Worm (Caenorhabditis elegans) whole organism, mixed stage, embryonic: ENCODE results near the gene insc-1.

ENCODE experiments used
- M03D4.4 ChIP-seq: sonication (generic microtip); optimal IDR thresholded peaks from 2 replicates; lab custom pipeline; 2017; ENCODE audit warnings: mild to moderate bottlenecking, missing genetic modification characterization, missing compliant biosample characterization
- bed-3 ChIP-seq: fragments of 200-800 bp; sonication (Bioruptor generic); optimal IDR thresholded peaks from 3 replicates; lab custom pipeline; 2018; ENCODE audit warnings: mild to moderate bottlenecking, missing genetic modification characterization, moderate library complexity, missing compliant biosample characterization
- ceh-39 ChIP-seq: fragments of 150-350 bp; optimal IDR thresholded peaks from 2 replicates; lab custom pipeline; 2014; ENCODE audit warnings: missing biosample characterization, missing genetic modification characterization
- ceh-43 ChIP-seq: fragments of 200-800 bp; sonication (Bioruptor generic); optimal IDR thresholded peaks from 2 replicates; lab custom pipeline; 2018; ENCODE audit warnings: mild to moderate bottlenecking, missing genetic modification characterization, moderate library complexity, missing compliant biosample characterization
- ces-1 ChIP-seq: fragments of 150-350 bp; optimal IDR thresholded peaks from 2 replicates; lab custom pipeline; 2014; ENCODE audit warnings: missing biosample characterization, missing genetic modification reagents, missing genetic modification characterization
- cnd-1 ChIP-seq: fragments of 200-800 bp; sonication (Bioruptor generic); optimal IDR thresholded peaks from 2 replicates; lab custom pipeline; 2018; ENCODE audit warnings: mild to moderate bottlenecking, missing genetic modification characterization, missing compliant biosample characterization
- drap-1 ChIP-seq: fragments of 200-800 bp; sonication (Bioruptor generic); optimal IDR thresholded peaks from 3 replicates; lab custom pipeline; 2018; ENCODE audit warnings: mild to moderate bottlenecking, missing genetic modification characterization, missing compliant biosample characterization
- elt-1 ChIP-seq: sonication (generic microtip); optimal IDR thresholded peaks from 2 replicates; lab custom pipeline; 2017; ENCODE audit warnings: missing genetic modification characterization, mild to moderate bottlenecking, missing compliant biosample characterization, antibody characterized with exemption, moderate library complexity, borderline replicate concordance; ENCODE audit not compliant: insufficient read depth
- elt-3 ChIP-seq: fragments of 150-350 bp; optimal IDR thresholded peaks from 2 replicates; lab custom pipeline; 2014; ENCODE audit warnings: missing biosample characterization, missing genetic modification characterization
- flh-1 ChIP-seq: fragments of 200-800 bp; sonication (Bioruptor generic); optimal IDR thresholded peaks from 2 replicates; lab custom pipeline; 2018; ENCODE audit warnings: mild to moderate bottlenecking, missing genetic modification characterization, moderate library complexity, missing compliant biosample characterization
- ham-2 ChIP-seq: fragments of 200-800 bp; sonication (Bioruptor generic); optimal IDR thresholded peaks from 2 replicates; lab custom pipeline; 2018; ENCODE audit warnings: mild to moderate bottlenecking, missing genetic modification characterization, missing compliant biosample characterization
- hlh-1 ChIP-seq: fragments of 150-350 bp; optimal IDR thresholded peaks from 2 replicates; lab custom pipeline; 2014; ENCODE audit warnings: missing biosample characterization, missing genetic modification reagents, missing genetic modification characterization
- lin-13 ChIP-seq: fragments of 150-350 bp; optimal IDR thresholded peaks from 2 replicates; lab custom pipeline; 2014; ENCODE audit warnings: missing biosample characterization, missing genetic modification characterization
- lin-32 ChIP-seq: fragments of 200-800 bp; sonication (Bioruptor generic); optimal IDR thresholded peaks from 2 replicates; lab custom pipeline; 2018; ENCODE audit warnings: mild to moderate bottlenecking, missing genetic modification characterization, missing compliant biosample characterization
- lsy-2 ChIP-seq: fragments of 150-350 bp; optimal IDR thresholded peaks from 2 replicates; lab custom pipeline; 2014; ENCODE audit warnings: missing biosample characterization, missing genetic modification characterization
- mab-5 ChIP-seq: fragments of 150-350 bp; optimal IDR thresholded peaks from 2 replicates; lab custom pipeline; 2014; ENCODE audit warnings: missing biosample characterization, missing genetic modification characterization
- mep-1 ChIP-seq: fragments of 150-350 bp; optimal IDR thresholded peaks from 2 replicates; lab custom pipeline; 2017; ENCODE audit warnings: missing biosample characterization, missing genetic modification reagents, missing genetic modification characterization, inconsistent platforms
- nhr-12 ChIP-seq: fragments of 150-350 bp; optimal IDR thresholded peaks from 2 replicates; lab custom pipeline; 2014; ENCODE audit warnings: missing biosample characterization, missing genetic modification characterization
- nhr-2 ChIP-seq: fragments of 150-350 bp; optimal IDR thresholded peaks from 2 replicates; lab custom pipeline; 2014; ENCODE audit warnings: missing biosample characterization, missing genetic modification characterization
- nhr-237 ChIP-seq: fragments of 150-350 bp; optimal IDR thresholded peaks from 2 replicates; lab custom pipeline; 2014; ENCODE audit warnings: missing biosample characterization, missing genetic modification characterization
- nhr-28 ChIP-seq: fragments of 150-350 bp; optimal IDR thresholded peaks from 2 replicates; lab custom pipeline; 2014; ENCODE audit warnings: missing biosample characterization, missing genetic modification characterization
- nhr-76 ChIP-seq: sonication (generic microtip); optimal IDR thresholded peaks from 2 replicates; lab custom pipeline; 2017; ENCODE audit warnings: missing biosample characterization, missing genetic modification characterization
- pha-4 ChIP-seq: fragments of 150-350 bp; optimal IDR thresholded peaks from 2 replicates; lab custom pipeline; 2018; ENCODE audit warnings: missing biosample characterization, missing genetic modification reagents, missing genetic modification characterization
- sem-2 ChIP-seq: fragments of 200-800 bp; sonication (Bioruptor generic); optimal IDR thresholded peaks from 2 replicates; lab custom pipeline; 2018; ENCODE audit warnings: mild to moderate bottlenecking, missing genetic modification characterization, missing compliant biosample characterization
- snpc-4 ChIP-seq: fragments of 150-350 bp; optimal IDR thresholded peaks from 2 replicates; lab custom pipeline; 2014; ENCODE audit warnings: missing biosample characterization, missing genetic modification characterization
- tbx-8 ChIP-seq: fragments of 200-800 bp; sonication (Bioruptor generic); optimal IDR thresholded peaks from 2 replicates; lab custom pipeline; 2018; ENCODE audit warnings: mild to moderate bottlenecking, missing genetic modification characterization, moderate library complexity, missing compliant biosample characterization
- unc-120 ChIP-seq: sonication (generic microtip); optimal IDR thresholded peaks from 2 replicates; lab custom pipeline; 2017; ENCODE audit warnings: missing genetic modification characterization, missing compliant biosample characterization; ENCODE audit not compliant: poor library complexity, severe bottlenecking
- unc-39 ChIP-seq: fragments of 150-350 bp; optimal IDR thresholded peaks from 2 replicates; lab custom pipeline; 2014; ENCODE audit warnings: missing biosample characterization, missing genetic modification characterization
- unc-62 ChIP-seq: fragments of 150-350 bp; optimal IDR thresholded peaks from 2 replicates; lab custom pipeline; 2014; ENCODE audit warnings: missing biosample characterization, missing genetic modification reagents, missing genetic modification characterization
- zip-8 ChIP-seq: fragments of 150-350 bp; optimal IDR thresholded peaks from 2 replicates; lab custom pipeline; 2014; ENCODE audit warnings: missing biosample characterization, missing genetic modification characterization

Gene insc-1

DNA sequence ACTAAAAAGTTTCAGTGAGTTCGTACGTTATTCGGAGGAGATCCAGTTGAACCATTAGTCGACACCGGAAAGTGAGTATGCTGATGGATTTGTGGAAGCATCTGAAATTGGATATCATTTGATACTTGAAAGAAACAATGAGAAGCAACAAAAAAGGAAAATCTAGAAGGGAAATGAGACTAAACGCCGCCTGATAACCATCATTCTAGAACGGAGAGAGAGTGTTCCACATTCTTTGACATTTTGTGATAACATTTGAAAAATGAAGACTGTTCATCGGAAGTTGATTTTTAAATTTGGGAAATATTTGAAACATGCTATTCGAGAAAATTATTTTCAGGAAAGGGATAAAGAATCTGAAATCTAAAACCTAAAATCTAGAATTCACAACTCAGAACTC lies 27.5 kb upstream of the insc-1 start, which contains the start of gene npax-1:
npax-1 (minus strand) TSS at position 101 of the 400 bp plus-strand sequence.
- no peak for TF ChIP-seq elt-1 (tag; lab: Kevin White, UChicago)
- no peak for TF ChIP-seq hlh-1 (tag; lab: Kevin White, UChicago)
- no peak for TF ChIP-seq sem-2 (GFP tag; lab: Kevin White, UChicago)
- no peak for TF ChIP-seq flh-1
- TF ChIP-seq zip-8 (tag; lab: Kevin White, UChicago): no peak

DNA sequence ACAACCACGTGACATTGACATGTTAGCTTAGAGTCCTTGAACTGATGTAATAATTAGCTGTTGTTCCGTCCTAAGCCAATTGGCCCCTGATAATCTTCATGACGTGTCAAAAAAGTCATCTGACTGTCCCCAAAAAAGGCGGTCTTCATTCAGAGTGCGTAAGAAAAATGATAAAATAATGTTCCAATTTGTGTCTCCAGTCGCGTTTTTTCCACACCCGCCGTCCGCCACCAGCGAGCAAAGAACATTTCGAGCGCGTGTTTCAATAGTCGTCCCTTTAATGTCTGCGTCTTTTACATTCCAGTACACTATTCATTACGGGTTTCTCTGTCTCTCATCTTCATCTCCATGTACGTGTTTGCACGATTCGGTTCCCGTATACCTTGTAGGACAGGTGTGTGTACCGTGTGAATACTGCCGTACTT lies 21.2 kb upstream of the insc-1 start:
- TF ChIP-seq snpc-4 (tag; lab: Kevin White, UChicago) (no peak), nhr-2 (no peak), ces-1 (GFP tag; lab: Kevin White, UChicago) (no peak), bed-3 (GFP tag; lab: Kevin White, UChicago) (no peak), unc-39 (tag; lab: Kevin White, UChicago) (no peak), pha-4 (tag; lab: Kevin White, UChicago) (peak; percentile 27), mep-1 (tag; lab: Kevin White, UChicago) (peak; percentile 50)

DNA sequence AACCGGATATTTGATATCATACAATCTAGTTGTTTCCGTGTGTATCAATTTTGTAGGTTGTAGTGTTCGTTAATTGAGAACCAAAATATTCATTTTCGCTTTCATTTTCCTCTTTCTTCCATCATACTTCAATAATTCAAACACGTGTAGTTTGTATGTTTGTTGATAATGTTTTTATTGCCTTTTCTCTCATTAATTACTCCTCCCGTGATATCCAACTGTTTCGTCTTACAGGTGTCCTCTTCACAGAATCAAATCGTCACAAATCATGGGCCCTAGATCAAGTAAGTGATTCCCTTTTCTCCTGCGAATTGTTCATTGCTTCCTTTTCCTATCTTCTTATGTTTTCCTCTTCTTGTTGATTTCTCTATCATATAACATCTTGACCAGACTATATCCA lies 19.7 kb upstream of the insc-1 start, which contains the start of gene nhr-21:
nhr-21 (plus strand) TSS at position 235 of the 400 bp plus-strand sequence.
- TF ChIP-seq unc-62 (GFP tag; lab: Kevin White, UChicago) (peak; percentile 47), mab-5 (tag; lab: Kevin White, UChicago) (no peak)

DNA sequence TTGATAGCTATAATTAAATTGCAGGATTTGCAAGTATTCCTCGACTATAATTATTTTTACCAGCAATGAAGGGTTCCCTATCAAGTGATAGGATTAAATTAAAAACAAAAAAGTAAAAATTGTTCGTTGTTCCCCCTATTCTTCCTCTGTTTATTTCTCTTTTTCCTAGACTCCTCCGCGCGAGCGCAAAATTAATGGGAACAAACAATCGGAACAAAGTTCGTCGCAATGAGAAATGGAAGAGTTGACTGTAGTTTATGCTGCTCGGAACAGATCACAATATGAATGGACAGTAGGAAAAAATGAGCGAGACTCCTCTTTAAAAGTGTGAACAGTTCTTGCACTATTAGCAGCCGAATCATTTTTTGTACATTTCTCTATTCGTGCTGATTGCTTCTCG lies 18.0 kb upstream of the insc-1 start:
- TF ChIP-seq ham-2 (GFP tag; lab: Kevin White, UChicago) (no peak), sem-2 (GFP tag; lab: Kevin White, UChicago) (no peak), lin-13 (no peak)

DNA sequence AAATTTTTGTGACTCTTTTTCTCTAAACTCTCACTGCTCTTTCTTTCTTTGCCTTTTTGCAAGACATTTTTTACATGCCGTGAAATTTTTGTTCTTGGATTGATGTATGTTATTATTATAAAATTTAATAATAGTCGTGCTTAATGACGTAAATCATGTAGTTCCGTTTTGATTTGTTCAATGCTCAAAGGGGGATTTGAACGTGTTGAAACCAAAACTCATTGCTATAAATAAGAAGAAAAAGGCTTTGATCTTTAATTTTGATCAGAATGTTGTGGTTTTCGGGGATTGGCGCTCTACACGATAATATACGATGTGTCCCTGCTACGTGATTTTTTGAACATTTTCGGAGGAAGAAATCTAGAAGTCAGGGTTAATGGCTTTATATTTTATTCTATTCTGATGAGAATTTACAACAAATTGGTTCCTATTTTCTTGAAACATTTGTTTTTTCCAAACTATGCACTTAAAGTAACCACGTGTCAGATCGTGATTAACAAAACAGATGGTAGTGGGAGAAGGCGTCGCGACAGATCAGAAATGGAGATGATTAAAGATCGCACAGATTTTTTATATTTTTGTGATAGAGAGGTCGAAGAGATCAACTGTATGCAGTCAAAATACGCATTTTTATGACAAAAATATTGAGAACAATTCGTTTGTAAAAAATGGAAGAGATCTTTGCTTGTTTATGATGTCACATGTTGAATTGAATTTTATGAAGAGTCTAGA lies 17.0 kb upstream of the insc-1 start:
- no peak for TF ChIP-seq ceh-43
- TF ChIP-seq ces-1 (GFP tag; lab: Kevin White, UChicago): no peak
- no peak for TF ChIP-seq zip-8 (tag; lab: Kevin White, UChicago)
- no peak for TF ChIP-seq drap-1 (GFP tag; lab: Kevin White, UChicago)
- TF ChIP-seq unc-120 (tag; lab: Kevin White, UChicago): no peak
- no peak for TF ChIP-seq elt-3 (tag; lab: Kevin White, UChicago)
- no peak for TF ChIP-seq nhr-12 (tag; lab: Kevin White, UChicago)
- no peak for TF ChIP-seq lin-32 (GFP tag; lab: Kevin White, UChicago)
- no peak for TF ChIP-seq ceh-39 (tag; lab: Kevin White, UChicago)
- TF ChIP-seq nhr-2: no peak
- no peak for TF ChIP-seq flh-1
- TF ChIP-seq bed-3 (GFP tag; lab: Kevin White, UChicago): no peak
- no peak for TF ChIP-seq nhr-28 (tag; lab: Kevin White, UChicago)
- TF ChIP-seq lsy-2 (tag; lab: Kevin White, UChicago): no peak
- no peak for TF ChIP-seq unc-62 (GFP tag; lab: Kevin White, UChicago)
- TF ChIP-seq nhr-237 (tag; lab: Kevin White, UChicago): no peak
- no peak for TF ChIP-seq cnd-1
- TF ChIP-seq nhr-76 (tag; lab: Kevin White, UChicago): no peak
- no peak for TF ChIP-seq mep-1 (tag; lab: Kevin White, UChicago)

DNA sequence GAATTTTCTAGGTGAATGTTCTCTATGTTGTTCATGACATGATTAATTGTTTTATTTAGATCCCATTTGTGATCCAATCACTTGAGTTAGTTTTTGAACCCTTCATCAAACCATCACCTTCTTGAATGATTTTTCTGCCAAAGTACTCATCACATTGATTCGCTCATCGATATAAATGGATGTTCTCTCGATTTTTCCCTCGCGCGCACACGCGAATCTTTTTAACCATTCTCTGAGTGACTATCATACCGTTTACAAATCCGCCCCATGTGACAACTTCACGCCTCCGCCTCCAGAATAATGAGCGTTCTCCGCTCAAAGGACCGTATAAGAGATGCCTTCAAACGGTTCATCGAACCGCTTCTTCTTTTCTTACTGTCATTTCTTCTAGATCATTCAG lies 15.8 kb upstream of the insc-1 start:
- TF ChIP-seq bed-3 (GFP tag; lab: Kevin White, UChicago) (no peak), nhr-2 (no peak), flh-1 (no peak), ham-2 (GFP tag; lab: Kevin White, UChicago) (no peak), ceh-39 (tag; lab: Kevin White, UChicago) (no peak), sem-2 (GFP tag; lab: Kevin White, UChicago) (no peak), unc-39 (tag; lab: Kevin White, UChicago) (no peak), tbx-8 (no peak), cnd-1 (no peak), M03D4.4 (tag; lab: Kevin White, UChicago) (no peak)
- TF ChIP-seq, all 35 proteins: peak for 0
